Fruit fly (Drosophila melanogaster) Kc167 (cell line): ENCODE measurements around the gene CG7568.

Experiments
- Sin3A ChIP-seq: fragments of >200 bp; optimal IDR thresholded peaks from 2 replicates; lab custom pipeline; 2018; ENCODE audit warnings: missing external identifiers
- h ChIP-seq: fragments of >200 bp; optimal IDR thresholded peaks from 3 replicates; lab custom pipeline; 2018; ENCODE audit warnings: missing external identifiers
- insv ChIP-seq: fragments of >200 bp; optimal IDR thresholded peaks from 3 replicates; lab custom pipeline; 2018; ENCODE audit warnings: missing external identifiers
- psq ChIP-seq: fragments of >200 bp; optimal IDR thresholded peaks from 2 replicates; lab custom pipeline; 2017; ENCODE audit warnings: missing external identifiers
- ttk ChIP-seq: sonication (Bioruptor generic); optimal IDR thresholded peaks from 2 replicates; lab custom pipeline; 2017; ENCODE audit warnings: missing external identifiers

dm6 chr3R:29548751-29549150, 51.9 kb downstream of the CG7568 start:
- TF ChIP-seq psq (lab: Kevin White, UChicago), result no peak
- TF ChIP-seq h (lab: Kevin White, UChicago), result no peak
- no peak for TF ChIP-seq insv (lab: Kevin White, UChicago)
- TF ChIP-seq Sin3A (lab: Kevin White, UChicago), result no peak
- no peak for TF ChIP-seq ttk (lab: Kevin White, UChicago)
